Fruit fly (Drosophila melanogaster) Kc167 (cell line): ENCODE data around the gene Gp93.

ENCODE experiments used
- Myc ChIP-seq: fragments of >200 bp; optimal IDR thresholded peaks from 2 replicates; lab custom pipeline; 2017; ENCODE audit warnings: missing external identifiers
- Sin3A ChIP-seq: fragments of >200 bp; optimal IDR thresholded peaks from 2 replicates; lab custom pipeline; 2018; ENCODE audit warnings: missing external identifiers
- h ChIP-seq: fragments of >200 bp; optimal IDR thresholded peaks from 3 replicates; lab custom pipeline; 2018; ENCODE audit warnings: missing external identifiers
- insv ChIP-seq: fragments of >200 bp; optimal IDR thresholded peaks from 3 replicates; lab custom pipeline; 2018; ENCODE audit warnings: missing external identifiers
- psq ChIP-seq: fragments of >200 bp; optimal IDR thresholded peaks from 2 replicates; lab custom pipeline; 2017; ENCODE audit warnings: missing external identifiers

DNA sequence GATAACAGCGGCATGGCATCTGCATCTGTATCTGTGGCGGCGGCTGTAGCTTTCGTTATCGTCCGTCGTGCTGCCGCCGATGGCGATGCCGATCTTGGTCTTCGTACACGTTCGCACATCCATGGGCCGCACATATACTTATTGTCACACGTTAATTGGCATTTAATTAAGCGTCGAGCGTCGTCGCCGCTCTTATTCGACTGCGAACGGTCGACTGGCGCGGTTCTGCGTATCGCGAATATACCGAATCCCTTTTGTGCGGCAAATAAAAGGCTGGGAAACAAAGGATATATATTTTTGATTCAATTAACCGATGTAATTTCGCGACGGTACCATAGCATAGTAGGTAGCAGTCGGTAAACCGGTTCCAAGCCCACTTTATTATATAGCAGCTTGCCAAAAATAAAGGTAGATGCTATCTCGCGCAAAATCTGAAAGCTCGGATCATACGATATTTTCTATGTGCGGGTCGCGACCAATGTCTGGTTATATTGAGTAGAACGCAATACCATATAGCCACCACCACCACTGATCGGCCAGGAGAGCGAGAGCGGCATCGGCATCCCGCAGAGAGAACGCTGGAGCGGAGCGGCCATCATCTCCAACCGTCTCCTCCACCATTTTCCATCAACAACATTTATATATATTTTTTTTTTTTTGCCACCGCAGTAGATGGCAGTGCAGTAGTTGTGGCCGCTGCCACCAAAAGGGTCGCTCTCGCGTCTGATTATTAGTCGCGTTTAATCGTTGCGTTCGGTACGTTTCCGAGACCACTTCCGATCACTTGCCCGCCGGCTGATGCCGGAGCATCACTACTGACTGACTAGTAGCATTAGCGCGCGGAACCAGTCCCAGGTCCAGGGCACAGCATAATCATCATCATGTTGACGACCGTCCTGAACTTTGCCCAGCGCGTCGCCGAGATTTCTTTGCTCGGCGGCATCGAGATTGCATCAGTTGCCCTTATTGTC lies 23.2 kb upstream of the Gp93 start, which contains the start of gene mino:
- no peak for TF ChIP-seq psq
- no peak for TF ChIP-seq h (lab: Kevin White, UChicago)
- TF ChIP-seq Sin3A: no peak
- TF ChIP-seq insv (lab: Kevin White, UChicago): no peak
- TF ChIP-seq Myc (lab: Kevin White, UChicago): no peak
